Fruit fly (Drosophila melanogaster) whole organism, embryonic: ENCODE data around the gene Jhbp12.
A peak's percentile ranks its signal among the peaks of the same experiment; 100 is the strongest.

ENCODE experiments used
- Adf1 ChIP-seq: fragments of 200-800 bp; sonication (Bioruptor generic); IDR thresholded peaks from 2 replicates; pipeline ENCODE4 v1.3.6; 2022; ENCODE audit warnings: missing biosample characterization, missing genetic modification characterization
- Atf6 ChIP-seq: fragments of 200-800 bp; sonication (Bioruptor generic); IDR thresholded peaks from 2 replicates; pipeline ENCODE4 v1.3.6; 2022; ENCODE audit warnings: missing biosample characterization, missing genetic modification characterization
- Blimp-1 ChIP-seq: fragments of 200-800 bp; sonication (Bioruptor generic); optimal IDR thresholded peaks from 3 replicates; lab custom pipeline; 2018; ENCODE audit warnings: missing biosample characterization, missing genetic modification characterization, mild to moderate bottlenecking, moderate library complexity, missing genetic modification reagents
- CG10321 ChIP-seq: fragments of 200-800 bp; sonication (Bioruptor generic); IDR thresholded peaks from 2 replicates; pipeline ENCODE4 v1.3.6; 2022; ENCODE audit warnings: missing biosample characterization, missing genetic modification characterization
- CG10979 ChIP-seq: fragments of 200-800 bp; sonication (Bioruptor generic); optimal IDR thresholded peaks from 2 replicates; lab custom pipeline; 2018; ENCODE audit warnings: missing biosample characterization, mild to moderate bottlenecking, missing genetic modification characterization, moderate library complexity
- CG11696 ChIP-seq: fragments of 200-800 bp; sonication (Bioruptor generic); IDR thresholded peaks from 2 replicates; pipeline ENCODE4 v1.3.6; 2022; ENCODE audit warnings: missing biosample characterization, missing genetic modification characterization
- CG12155 ChIP-seq: fragments of 200-800 bp; sonication (Bioruptor generic); optimal IDR thresholded peaks from 3 replicates; lab custom pipeline; 2016; ENCODE audit warnings: missing biosample characterization, missing genetic modification characterization
- CG12299 ChIP-seq: fragments of 200-800 bp; sonication (Bioruptor generic); optimal IDR thresholded peaks from 2 replicates; lab custom pipeline; 2018; ENCODE audit warnings: missing biosample characterization, mild to moderate bottlenecking, missing genetic modification characterization
- CG1233 ChIP-seq: fragments of 200-800 bp; sonication (Bioruptor generic); optimal IDR thresholded peaks from 4 replicates; lab custom pipeline; 2018; ENCODE audit warnings: missing biosample characterization, mild to moderate bottlenecking, missing genetic modification characterization
- CG13424 ChIP-seq: fragments of 200-800 bp; sonication (Bioruptor generic); optimal IDR thresholded peaks from 2 replicates; lab custom pipeline; 2019; ENCODE audit warnings: missing biosample characterization, mild to moderate bottlenecking, missing genetic modification characterization, moderate library complexity
- CG14667 ChIP-seq: fragments of 200-800 bp; sonication (Bioruptor generic); IDR thresholded peaks from 2 replicates; pipeline ENCODE4 v1.3.6; 2022; ENCODE audit warnings: missing biosample characterization, missing genetic modification characterization
- CG1602 ChIP-seq: fragments of 200-800 bp; sonication (Bioruptor generic); optimal IDR thresholded peaks from 3 replicates; lab custom pipeline; 2016; ENCODE audit warnings: missing biosample characterization, missing genetic modification characterization
- CG17328 ChIP-seq: fragments of 200-800 bp; sonication (Bioruptor generic); IDR thresholded peaks from 2 replicates; pipeline ENCODE4 v1.3.6; 2022; ENCODE audit warnings: missing biosample characterization, missing genetic modification characterization
- CG17829 ChIP-seq: fragments of 200-800 bp; optimal IDR thresholded peaks from 2 replicates; lab custom pipeline; 2019; ENCODE audit warnings: missing biosample characterization, mild to moderate bottlenecking, missing genetic modification characterization, moderate library complexity
- CG1832 ChIP-seq: fragments of 200-800 bp; sonication (Bioruptor generic); optimal IDR thresholded peaks from 2 replicates; lab custom pipeline; 2017; ENCODE audit warnings: missing biosample characterization, mild to moderate bottlenecking, missing genetic modification characterization, inconsistent platforms
- CG2129 ChIP-seq: fragments of 200-800 bp; sonication (Bioruptor generic); IDR thresholded peaks from 2 replicates; pipeline ENCODE4 v1.3.6; 2022; ENCODE audit warnings: missing biosample characterization, missing genetic modification characterization; ENCODE audit not compliant: partially characterized antibody
- CG3847 ChIP-seq: fragments of 200-800 bp; sonication (Bioruptor generic); IDR thresholded peaks from 2 replicates; pipeline ENCODE4 v1.3.6; 2022; ENCODE audit warnings: missing biosample characterization, missing genetic modification characterization
- CG3995 ChIP-seq: fragments of 200-800 bp; sonication (Bioruptor generic); optimal IDR thresholded peaks from 3 replicates; lab custom pipeline; 2016; ENCODE audit warnings: missing biosample characterization, missing genetic modification characterization
- CG42726 ChIP-seq: fragments of 200-800 bp; sonication (Bioruptor generic); IDR thresholded peaks from 2 replicates; pipeline ENCODE4 v1.3.6; 2022; ENCODE audit warnings: missing biosample characterization, missing genetic modification characterization; ENCODE audit not compliant: partially characterized antibody
- CG4282 ChIP-seq: fragments of 200-800 bp; sonication (Bioruptor generic); optimal IDR thresholded peaks from 2 replicates; lab custom pipeline; 2016; ENCODE audit warnings: missing biosample characterization, missing genetic modification characterization
- CG4360 ChIP-seq: fragments of 200-800 bp; sonication (Bioruptor generic); IDR thresholded peaks from 2 replicates; pipeline ENCODE4 v1.3.6; 2022; ENCODE audit warnings: missing biosample characterization, missing genetic modification characterization
- CG43689 ChIP-seq: fragments of 200-800 bp; sonication (Bioruptor generic); IDR thresholded peaks from 2 replicates; pipeline ENCODE4 v1.3.6; 2022; ENCODE audit warnings: missing biosample characterization, missing genetic modification characterization
- CG4820 ChIP-seq: fragments of 200-800 bp; sonication (Bioruptor generic); optimal IDR thresholded peaks from 3 replicates; lab custom pipeline; 2016; ENCODE audit warnings: missing biosample characterization, missing genetic modification characterization
- CG7786 ChIP-seq: fragments of 200-800 bp; sonication (Bioruptor generic); optimal IDR thresholded peaks from 2 replicates; lab custom pipeline; 2016; ENCODE audit warnings: missing biosample characterization, missing genetic modification characterization
- CG7963 ChIP-seq: fragments of 200-800 bp; sonication (Bioruptor generic); IDR thresholded peaks from 3 replicates; pipeline ENCODE4 v1.3.6; 2022; ENCODE audit warnings: missing biosample characterization, missing genetic modification characterization; ENCODE audit not compliant: partially characterized antibody
- CG8281 ChIP-seq: fragments of 200-800 bp; sonication (Bioruptor generic); optimal IDR thresholded peaks from 2 replicates; lab custom pipeline; 2018; ENCODE audit warnings: missing biosample characterization, mild to moderate bottlenecking, missing genetic modification characterization, moderate library complexity
- CTCF ChIP-seq: fragments of 200-800 bp; sonication (Bioruptor generic); optimal IDR thresholded peaks from 2 replicates; lab custom pipeline; 2017; ENCODE audit warnings: missing biosample characterization, mild to moderate bottlenecking, missing genetic modification characterization, moderate library complexity
- Deaf1 ChIP-seq: fragments of 200-800 bp; optimal IDR thresholded peaks from 3 replicates; lab custom pipeline; 2019; ENCODE audit warnings: missing biosample characterization, mild to moderate bottlenecking, missing genetic modification characterization, moderate library complexity
- HLH54F ChIP-seq: fragments of 200-800 bp; sonication (Bioruptor generic); optimal IDR thresholded peaks from 3 replicates; lab custom pipeline; 2016; ENCODE audit warnings: missing biosample characterization, missing genetic modification characterization
- Hr51 ChIP-seq, 2 experiments: fragments of 200-800 bp; sonication (Bioruptor generic); optimal IDR thresholded peaks; 2 replicates in 1 of 2; 3 replicates in 1 of 2; lab custom pipeline; 2016 to 2018; ENCODE audit warnings: missing biosample characterization in 2 of 2, missing genetic modification characterization in 2 of 2, mild to moderate bottlenecking in 1 of 2, moderate library complexity in 1 of 2
- Kr ChIP-seq: fragments of 200-800 bp; sonication (Bioruptor generic); optimal IDR thresholded peaks from 2 replicates; lab custom pipeline; 2017; ENCODE audit warnings: missing biosample characterization, mild to moderate bottlenecking, missing genetic modification characterization
- NK7.1 ChIP-seq: fragments of 200-800 bp; sonication (Bioruptor generic); optimal IDR thresholded peaks from 3 replicates; lab custom pipeline; 2016; ENCODE audit warnings: missing biosample characterization, missing genetic modification characterization
- Opbp ChIP-seq: fragments of 200-800 bp; sonication (Bioruptor generic); IDR thresholded peaks from 3 replicates; pipeline ENCODE4 v1.3.6; 2022; ENCODE audit warnings: missing biosample characterization, missing genetic modification characterization; ENCODE audit not compliant: partially characterized antibody
- Six4 ChIP-seq: fragments of 200-800 bp; sonication (Bioruptor generic); optimal IDR thresholded peaks from 2 replicates; lab custom pipeline; 2016; ENCODE audit warnings: missing biosample characterization, missing genetic modification characterization
- Sox100B ChIP-seq: fragments of 200-800 bp; sonication (Bioruptor generic); optimal IDR thresholded peaks from 3 replicates; lab custom pipeline; 2018; ENCODE audit warnings: missing biosample characterization, mild to moderate bottlenecking, missing genetic modification characterization
- Trl ChIP-seq, 3 experiments: fragments of >200 bp in 2 of 3; fragments of 200-800 bp in 1 of 3; sonication (Bioruptor generic) in 1 of 3; optimal IDR thresholded peaks; 2 replicates in 1 of 3; 3 replicates in 2 of 3; lab custom pipeline; 2016 to 2017; ENCODE audit warnings: missing biosample characterization in 1 of 3, missing genetic modification characterization in 1 of 3
- abd-A ChIP-seq: fragments of 200-800 bp; sonication (Bioruptor generic); optimal IDR thresholded peaks from 3 replicates; lab custom pipeline; 2019; ENCODE audit warnings: missing biosample characterization, mild to moderate bottlenecking, missing genetic modification characterization, moderate library complexity
- chif ChIP-seq, 2 experiments: fragments of 200-800 bp; sonication (Bioruptor generic); optimal IDR thresholded peaks; 3 replicates each; lab custom pipeline; 2016; ENCODE audit warnings: missing biosample characterization in 2 of 2, missing genetic modification characterization in 2 of 2
- da ChIP-seq: fragments of 200-800 bp; sonication (Bioruptor generic); optimal IDR thresholded peaks from 2 replicates; lab custom pipeline; 2016; ENCODE audit warnings: missing biosample characterization, missing genetic modification characterization
- danr ChIP-seq: fragments of 200-800 bp; sonication (Bioruptor generic); IDR thresholded peaks from 2 replicates; pipeline ENCODE4 v1.3.6; 2022; ENCODE audit warnings: missing biosample characterization, missing genetic modification characterization
- dimm ChIP-seq: fragments of 200-800 bp; sonication (Bioruptor generic); IDR thresholded peaks from 2 replicates; pipeline ENCODE4 v1.3.6; 2022; ENCODE audit warnings: missing biosample characterization, missing genetic modification characterization
- disco-r ChIP-seq: fragments of 200-800 bp; sonication (Bioruptor generic); optimal IDR thresholded peaks from 2 replicates; lab custom pipeline; 2016; ENCODE audit warnings: missing biosample characterization, missing genetic modification characterization
- ems ChIP-seq: fragments of 200-800 bp; sonication (Bioruptor generic); optimal IDR thresholded peaks from 3 replicates; lab custom pipeline; 2016; ENCODE audit warnings: missing biosample characterization, missing genetic modification characterization
- fu2 ChIP-seq: fragments of 200-800 bp; sonication (Bioruptor generic); optimal IDR thresholded peaks from 2 replicates; lab custom pipeline; 2016; ENCODE audit warnings: missing biosample characterization, missing genetic modification characterization
- grau ChIP-seq: fragments of 200-800 bp; optimal IDR thresholded peaks from 3 replicates; lab custom pipeline; 2019; ENCODE audit warnings: missing biosample characterization, mild to moderate bottlenecking, missing genetic modification characterization, moderate library complexity
- grn ChIP-seq: fragments of 200-800 bp; sonication (Bioruptor generic); optimal IDR thresholded peaks from 3 replicates; lab custom pipeline; 2017; ENCODE audit warnings: missing biosample characterization, missing genetic modification characterization
- gro ChIP-seq: fragments of 200-800 bp; sonication (Bioruptor generic); optimal IDR thresholded peaks from 2 replicates; lab custom pipeline; 2016; ENCODE audit warnings: missing biosample characterization, missing genetic modification characterization
- kay ChIP-seq: fragments of 200-800 bp; sonication (Bioruptor generic); optimal IDR thresholded peaks from 2 replicates; lab custom pipeline; 2016; ENCODE audit warnings: missing biosample characterization, missing genetic modification characterization
- salm ChIP-seq: fragments of 200-800 bp; sonication (Bioruptor generic); optimal IDR thresholded peaks from 2 replicates; lab custom pipeline; 2018; ENCODE audit warnings: missing biosample characterization, mild to moderate bottlenecking, missing genetic modification characterization
- seq ChIP-seq: fragments of 200-800 bp; sonication (Bioruptor generic); IDR thresholded peaks from 2 replicates; pipeline ENCODE4 v1.3.6; 2022; ENCODE audit warnings: missing biosample characterization, missing genetic modification characterization
- sima ChIP-seq: fragments of 200-800 bp; sonication (Bioruptor generic); optimal IDR thresholded peaks from 2 replicates; lab custom pipeline; 2016; ENCODE audit warnings: missing biosample characterization, missing genetic modification characterization
- tll ChIP-seq, 2 experiments: fragments of 200-800 bp in 1 of 2; fragments of >200 bp in 1 of 2; sonication (Bioruptor generic) in 1 of 2; optimal IDR thresholded peaks; 2 replicates each; lab custom pipeline; 2017 to 2019; ENCODE audit warnings: missing biosample characterization in 2 of 2, missing genetic modification characterization in 2 of 2, mild to moderate bottlenecking in 1 of 2, moderate library complexity in 1 of 2

Gene Jhbp12

dm6 chr3R:24544388-24544787 is 19.8 kb downstream of the Jhbp12 start, which contains the start of gene Esyt2 (continued):
- TF ChIP-seq Deaf1 (tag; lab: Kevin White, UChicago) (no peak), CG12299 (tag; lab: Kevin White, UChicago) (peak; percentile 14), chif (GFP tag; optimal IDR thresholded peaks at IDR 0.05; lab: Kevin White, UChicago) (no peak), Opbp (GFP tag; lab: Robert Waterston, UW) (no peak), CG4820 (GFP tag; lab: Kevin White, UChicago) (no peak), disco-r (GFP tag; lab: Kevin White, UChicago) (no peak), Atf6 (GFP tag; lab: Robert Waterston, UW) (peak; percentile 38; the same call in 1 of the 2 replicates), NK7.1 (GFP tag; lab: Kevin White, UChicago) (no peak), Adf1 (GFP tag; lab: Robert Waterston, UW) (no peak; the same call in 1 of the 2 replicates), CG2129 (GFP tag; lab: Robert Waterston, UW) (no peak), Kr (no peak), fu2 (no peak), Six4 (GFP tag; lab: Kevin White, UChicago) (no peak), CG4282 (no peak), Blimp-1 (peak; percentile 27), CG1602 (GFP tag; lab: Kevin White, UChicago) (no peak), CG1832 (GFP tag; lab: Kevin White, UChicago) (no peak), CG17328 (no peak), CG43689 (GFP tag; lab: Robert Waterston, UW) (no peak), danr (no peak), CG10979 (tag; lab: Kevin White, UChicago) (no peak), CG14667 (no peak), CG7786 (GFP tag; lab: Kevin White, UChicago) (no peak), CG1233 (GFP tag; lab: Kevin White, UChicago) (no peak), Sox100B (GFP tag; lab: Kevin White, UChicago) (peak; percentile 19), CG12155 (GFP tag; lab: Kevin White, UChicago) (peak; percentile 1), da (GFP tag; lab: Kevin White, UChicago) (no peak), salm (tag; lab: Kevin White, UChicago) (no peak), CG7963 (GFP tag; lab: Robert Waterston, UW) (no peak), CG8281 (tag; lab: Kevin White, UChicago) (no peak), sima (GFP tag; lab: Kevin White, UChicago) (no peak), seq (GFP tag; lab: Robert Waterston, UW) (no peak), CG11696 (GFP tag; lab: Robert Waterston, UW) (no peak), Hr51 (GFP tag; optimal IDR thresholded peaks at IDR 0.05; lab: Kevin White, UChicago) (peak in 1 of 2 experiments; percentile 57), CG4360 (GFP tag; lab: Robert Waterston, UW) (no peak), HLH54F (GFP tag; lab: Kevin White, UChicago) (no peak), CG3847 (GFP tag; lab: Robert Waterston, UW) (peak; percentile 14; the same call in 1 of the 2 replicates), abd-A (peak; percentile 34), CG10321 (no peak), dimm (GFP tag; lab: Robert Waterston, UW) (no peak), Trl (optimal IDR thresholded peaks at IDR 0.05; lab: Kevin White, UChicago) (peak; percentile 38 to 42), Trl (GFP tag; optimal IDR thresholded peaks at IDR 0.05; lab: Kevin White, UChicago) (no peak), CG17829 (tag; lab: Kevin White, UChicago) (no peak), kay (GFP tag; lab: Kevin White, UChicago) (no peak), grn (GFP tag; lab: Kevin White, UChicago) (no peak), CG13424 (tag; lab: Kevin White, UChicago) (peak; percentile 4), CG3995 (GFP tag; lab: Kevin White, UChicago) (no peak), gro (GFP tag; lab: Kevin White, UChicago) (no peak), CG42726 (GFP tag; lab: Robert Waterston, UW) (no peak), ems (GFP tag; lab: Kevin White, UChicago) (no peak), tll (GFP tag; optimal IDR thresholded peaks at IDR 0.05; lab: Kevin White, UChicago) (no peak), CTCF (no peak), grau (tag; lab: Kevin White, UChicago) (peak; percentile 47)
